Fruit fly (Drosophila melanogaster) whole organism, wandering third instar larva: ENCODE data around the gene CG11741.

Experiments used
- Abd-B ChIP-seq: fragments of >200 bp; optimal IDR thresholded peaks from 2 replicates; lab custom pipeline; 2017; ENCODE audit warnings: missing biosample characterization, missing genetic modification characterization
- CG32264 ChIP-seq: fragments of 200-800 bp; sonication (Bioruptor generic); optimal IDR thresholded peaks from 2 replicates; lab custom pipeline; 2016; ENCODE audit warnings: missing biosample characterization, missing genetic modification characterization
- CG9705 ChIP-seq: fragments of 200-800 bp; sonication (Bioruptor generic); optimal IDR thresholded peaks from 2 replicates; lab custom pipeline; 2018; ENCODE audit warnings: missing biosample characterization, mild to moderate bottlenecking, missing genetic modification characterization
- CrebA ChIP-seq: fragments of 200-800 bp; sonication (Bioruptor generic); optimal IDR thresholded peaks from 2 replicates; lab custom pipeline; 2016; ENCODE audit warnings: missing biosample characterization, mild to moderate bottlenecking, missing genetic modification characterization, borderline replicate concordance
- Dfd ChIP-seq: fragments of >200 bp; optimal IDR thresholded peaks from 2 replicates; lab custom pipeline; 2017; ENCODE audit warnings: missing biosample characterization, missing genetic modification characterization
- Dif ChIP-seq: fragments of 200-275, 200-300 bp; sonication (Bioruptor generic); optimal IDR thresholded peaks from 2 replicates; lab custom pipeline; 2018; ENCODE audit warnings: missing biosample characterization, missing genetic modification characterization; ENCODE audit not compliant: partially characterized antibody
- GATAd ChIP-seq: sonication (Bioruptor generic); optimal IDR thresholded peaks from 2 replicates; lab custom pipeline; 2016; ENCODE audit warnings: missing biosample characterization, missing genetic modification characterization
- HLH106 ChIP-seq: fragments of 200-800 bp; optimal IDR thresholded peaks from 3 replicates; lab custom pipeline; 2019; ENCODE audit warnings: missing biosample characterization, mild to moderate bottlenecking, missing genetic modification characterization, moderate library complexity
- Hnf4 ChIP-seq: fragments of 200-800 bp; sonication (Bioruptor generic); optimal IDR thresholded peaks from 2 replicates; lab custom pipeline; 2016; ENCODE audit warnings: missing biosample characterization, mild to moderate bottlenecking, missing genetic modification characterization
- Hr78 ChIP-seq: fragments of >200 bp; optimal IDR thresholded peaks from 2 replicates; lab custom pipeline; 2017; ENCODE audit warnings: missing biosample characterization, missing genetic modification characterization
- Hr83 ChIP-seq: fragments of 200-300 bp; sonication (Bioruptor generic); optimal IDR thresholded peaks from 2 replicates; lab custom pipeline; 2016; ENCODE audit warnings: missing biosample characterization, mild to moderate bottlenecking, missing genetic modification characterization, moderate library complexity; ENCODE audit not compliant: poor library complexity, severe bottlenecking
- Jra ChIP-seq: sonication (Bioruptor generic); optimal IDR thresholded peaks from 2 replicates; lab custom pipeline; 2016; ENCODE audit warnings: missing biosample characterization, missing genetic modification characterization
- Mio ChIP-seq: sonication (Bioruptor generic); optimal IDR thresholded peaks from 2 replicates; lab custom pipeline; 2016; ENCODE audit warnings: missing biosample characterization, missing genetic modification characterization
- Myc ChIP-seq: fragments of >200 bp; optimal IDR thresholded peaks from 2 replicates; lab custom pipeline; 2017
- N ChIP-seq: fragments of >200 bp; optimal IDR thresholded peaks from 2 replicates; lab custom pipeline; 2018; ENCODE audit warnings: missing biosample characterization, missing external identifiers, missing genetic modification characterization
- OdsH ChIP-seq: fragments of 200-800 bp; sonication (Bioruptor generic); optimal IDR thresholded peaks from 2 replicates; lab custom pipeline; 2016; ENCODE audit warnings: missing biosample characterization, mild to moderate bottlenecking, missing genetic modification characterization
- Rel ChIP-seq, 2 experiments: fragments of 200-800 bp; sonication (Bioruptor generic) in 1 of 2; optimal IDR thresholded peaks; 2 replicates in 1 of 2; 3 replicates in 1 of 2; lab custom pipeline; 2016 to 2019; ENCODE audit warnings: mild to moderate bottlenecking in 2 of 2, missing biosample characterization in 2 of 2, missing genetic modification characterization in 2 of 2, moderate library complexity in 1 of 2
- Sp1 ChIP-seq: fragments of 200-800 bp; sonication (Bioruptor generic); optimal IDR thresholded peaks from 3 replicates; lab custom pipeline; 2019; ENCODE audit warnings: missing biosample characterization, mild to moderate bottlenecking, missing genetic modification characterization, moderate library complexity
- Vsx2 ChIP-seq: fragments of 200-300, 225-300 bp; sonication (Bioruptor generic); optimal IDR thresholded peaks from 2 replicates; lab custom pipeline; 2018; ENCODE audit warnings: missing biosample characterization, missing genetic modification characterization; ENCODE audit not compliant: partially characterized antibody
- br ChIP-seq: fragments of 200-800 bp; sonication (Bioruptor generic); optimal IDR thresholded peaks from 2 replicates; lab custom pipeline; 2016; ENCODE audit warnings: missing biosample characterization, missing genetic modification characterization
- brk ChIP-seq: fragments of 200-800 bp; sonication (Bioruptor generic); optimal IDR thresholded peaks from 2 replicates; lab custom pipeline; 2016; ENCODE audit warnings: missing biosample characterization, mild to moderate bottlenecking, missing genetic modification characterization
- dl ChIP-seq, 2 experiments: fragments of 175-275, 200-275 bp in 1 of 2; fragments of 200-275 bp in 1 of 2; sonication (Bioruptor generic); optimal IDR thresholded peaks; lab custom pipeline; 2018; ENCODE audit warnings: mild to moderate bottlenecking in 2 of 2, missing biosample characterization in 2 of 2, missing genetic modification characterization in 2 of 2, moderate library complexity in 2 of 2; ENCODE audit not compliant: partially characterized antibody in 2 of 2, insufficient read depth in 1 of 2
- dmrt93B ChIP-seq: fragments of 200-800 bp; sonication (Bioruptor generic); optimal IDR thresholded peaks from 2 replicates; lab custom pipeline; 2018; ENCODE audit warnings: missing biosample characterization, mild to moderate bottlenecking, missing genetic modification characterization
- dsf ChIP-seq: sonication (Bioruptor generic); optimal IDR thresholded peaks from 2 replicates; lab custom pipeline; 2016; ENCODE audit warnings: missing biosample characterization, missing genetic modification characterization, borderline replicate concordance
- ey ChIP-seq: fragments of 200-800 bp; sonication (Bioruptor generic); optimal IDR thresholded peaks from 2 replicates; lab custom pipeline; 2016; ENCODE audit warnings: missing biosample characterization, missing genetic modification characterization
- foxo ChIP-seq, 2 experiments: fragments of 200-800 bp; sonication (Bioruptor generic); optimal IDR thresholded peaks; 2 replicates in 1 of 2; 3 replicates in 1 of 2; lab custom pipeline; 2016 to 2017; ENCODE audit warnings: missing biosample characterization in 2 of 2, missing genetic modification characterization in 2 of 2
- fru ChIP-seq: fragments of 200-800 bp; sonication (Bioruptor generic); optimal IDR thresholded peaks from 3 replicates; lab custom pipeline; 2016; ENCODE audit warnings: missing biosample characterization, mild to moderate bottlenecking, missing genetic modification characterization
- h ChIP-seq: fragments of 200-800 bp; sonication (Bioruptor generic); optimal IDR thresholded peaks from 3 replicates; lab custom pipeline; 2016; ENCODE audit warnings: missing biosample characterization, mild to moderate bottlenecking, missing genetic modification characterization
- jim ChIP-seq: fragments of 175-275, 200-325 bp; sonication (Bioruptor generic); optimal IDR thresholded peaks from 2 replicates; lab custom pipeline; 2016; ENCODE audit warnings: missing biosample characterization, mild to moderate bottlenecking, missing genetic modification characterization
- lola ChIP-seq: fragments of >200 bp; optimal IDR thresholded peaks from 2 replicates; lab custom pipeline; 2017; ENCODE audit warnings: missing biosample characterization, missing genetic modification characterization
- pan ChIP-seq: fragments of >200 bp; optimal IDR thresholded peaks from 2 replicates; lab custom pipeline; 2017
- psq ChIP-seq: fragments of 200-800 bp; sonication (Bioruptor generic); optimal IDR thresholded peaks from 3 replicates; lab custom pipeline; 2017; ENCODE audit warnings: missing biosample characterization, mild to moderate bottlenecking, missing genetic modification characterization, moderate library complexity
- rgr ChIP-seq: fragments of 200-800 bp; sonication (Bioruptor generic); optimal IDR thresholded peaks from 3 replicates; lab custom pipeline; 2016; ENCODE audit warnings: missing biosample characterization, mild to moderate bottlenecking, missing genetic modification characterization
- sage ChIP-seq: fragments of 200-800 bp; sonication (Bioruptor generic); optimal IDR thresholded peaks from 2 replicates; lab custom pipeline; 2016; ENCODE audit warnings: missing biosample characterization, mild to moderate bottlenecking, missing genetic modification characterization
- sv ChIP-seq: fragments of 200-800 bp; sonication (Bioruptor generic); optimal IDR thresholded peaks from 3 replicates; lab custom pipeline; 2016; ENCODE audit warnings: missing biosample characterization, missing genetic modification characterization
- tai ChIP-seq: sonication (Bioruptor generic); optimal IDR thresholded peaks from 2 replicates; lab custom pipeline; 2016; ENCODE audit warnings: missing biosample characterization, missing genetic modification characterization
- usp ChIP-seq: fragments of >200 bp; optimal IDR thresholded peaks from 2 replicates; lab custom pipeline; 2017; ENCODE audit warnings: missing biosample characterization, missing genetic modification characterization
- woc ChIP-seq: sonication (Bioruptor generic); optimal IDR thresholded peaks from 2 replicates; lab custom pipeline; 2016; ENCODE audit warnings: missing biosample characterization, mild to moderate bottlenecking, missing genetic modification characterization

CG11741 gene

DNA sequence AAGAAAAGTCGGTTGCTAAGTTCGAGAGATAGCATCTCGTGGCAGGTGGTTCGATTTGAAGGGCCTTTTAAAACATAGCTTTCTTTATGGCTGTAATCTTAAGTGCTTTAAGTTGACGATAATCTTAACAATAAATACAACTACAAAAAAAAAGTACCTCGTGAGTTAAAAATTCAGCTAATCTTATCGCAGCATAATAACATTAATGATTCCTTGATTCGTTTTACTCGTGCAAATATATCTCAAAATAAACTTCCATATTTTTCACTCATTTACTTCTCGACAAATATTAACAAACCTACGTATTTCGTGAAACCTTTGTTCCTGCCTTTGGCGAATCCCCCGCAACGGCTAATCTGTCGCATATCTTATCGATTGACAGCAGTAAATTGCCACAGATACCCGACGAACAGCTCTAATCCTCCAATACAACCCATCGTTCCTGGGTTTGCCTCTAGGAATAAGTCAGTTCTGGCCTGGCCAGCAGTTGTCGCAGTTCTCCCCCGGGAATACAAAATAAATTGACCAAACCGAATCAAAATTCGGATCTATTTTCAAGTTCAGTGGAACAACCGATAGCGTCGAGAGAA, 10.0 kb downstream of the CG11741 start:
- TF ChIP-seq Hr83 (GFP tag; lab: Kevin White, UChicago): no peak
- TF ChIP-seq dmrt93B (GFP tag; lab: Kevin White, UChicago): no peak
- no peak for TF ChIP-seq OdsH (GFP tag; lab: Kevin White, UChicago)
- TF ChIP-seq N (GFP tag; lab: Kevin White, UChicago): no peak
- no peak for TF ChIP-seq fru (GFP tag; lab: Kevin White, UChicago)
- no peak for TF ChIP-seq Dfd
- no peak for TF ChIP-seq GATAd (GFP tag; lab: Kevin White, UChicago)
- TF ChIP-seq jim (GFP tag; lab: Kevin White, UChicago): no peak
- no peak for TF ChIP-seq CG9705
- no peak for TF ChIP-seq CrebA (GFP tag; lab: Kevin White, UChicago)
- TF ChIP-seq HLH106: no peak
- TF ChIP-seq brk: no peak
- TF ChIP-seq lola (GFP tag; lab: Kevin White, UChicago): no peak
- no peak for TF ChIP-seq rgr (GFP tag; lab: Kevin White, UChicago)
- TF ChIP-seq pan (lab: Kevin White, UChicago): no peak
- TF ChIP-seq dl (GFP tag; optimal IDR thresholded peaks at IDR 0.05; lab: Kevin White, UChicago; ENCODE audit: insufficient read depth in 1 of 2, partially characterized antibody in 2 of 2): no peak
- no peak for TF ChIP-seq sv (GFP tag; lab: Kevin White, UChicago)
- no peak for TF ChIP-seq Rel (GFP tag; optimal IDR thresholded peaks at IDR 0.05; lab: Kevin White, UChicago)
- TF ChIP-seq Rel (tag; optimal IDR thresholded peaks at IDR 0.05; lab: Kevin White, UChicago): peak; percentile 82
- TF ChIP-seq dsf: no peak
- no peak for TF ChIP-seq CG32264 (GFP tag; lab: Kevin White, UChicago)
- no peak for TF ChIP-seq foxo (GFP tag; optimal IDR thresholded peaks at IDR 0.05; lab: Kevin White, UChicago)
- no peak for TF ChIP-seq ey (GFP tag; lab: Kevin White, UChicago)
- TF ChIP-seq Sp1 (GFP tag; lab: Kevin White, UChicago): peak; percentile 9
- TF ChIP-seq Mio (GFP tag; lab: Kevin White, UChicago): no peak
- TF ChIP-seq Abd-B: no peak
- TF ChIP-seq Jra (GFP tag; lab: Kevin White, UChicago): no peak
- peak; percentile 7 for TF ChIP-seq h (GFP tag; lab: Kevin White, UChicago)
- TF ChIP-seq Hnf4 (GFP tag; lab: Kevin White, UChicago): peak; percentile 48
- TF ChIP-seq tai (GFP tag; lab: Kevin White, UChicago): no peak
- TF ChIP-seq psq (GFP tag; lab: Kevin White, UChicago): no peak
- TF ChIP-seq Myc: no peak
- TF ChIP-seq Vsx2: no peak
- TF ChIP-seq woc: no peak
- no peak for TF ChIP-seq sage (GFP tag; lab: Kevin White, UChicago)
- TF ChIP-seq usp: no peak
- no peak for TF ChIP-seq Dif (GFP tag; lab: Kevin White, UChicago)
- peak; percentile 41 for TF ChIP-seq br (GFP tag; lab: Kevin White, UChicago)
- TF ChIP-seq Hr78 (GFP tag; lab: Kevin White, UChicago): no peak

- TF ChIP-seq ey (GFP tag; lab: Kevin White, UChicago) (no peak), Myc (no peak), h (GFP tag; lab: Kevin White, UChicago) (no peak), Hnf4 (GFP tag; lab: Kevin White, UChicago) (peak; percentile 47), jim (GFP tag; lab: Kevin White, UChicago) (no peak), rgr (GFP tag; lab: Kevin White, UChicago) (no peak), Dif (GFP tag; lab: Kevin White, UChicago) (peak; percentile 77), sv (GFP tag; lab: Kevin White, UChicago) (no peak), Mio (GFP tag; lab: Kevin White, UChicago) (no peak), Vsx2 (peak; percentile 43), dl (GFP tag; optimal IDR thresholded peaks at IDR 0.05; lab: Kevin White, UChicago; ENCODE audit: insufficient read depth in 1 of 2, partially characterized antibody in 2 of 2) (peak; percentile 42 to 59), CrebA (GFP tag; lab: Kevin White, UChicago) (no peak), lola (GFP tag; lab: Kevin White, UChicago) (no peak), dmrt93B (GFP tag; lab: Kevin White, UChicago) (no peak), Rel (GFP tag; optimal IDR thresholded peaks at IDR 0.05; lab: Kevin White, UChicago) (no peak), Rel (tag; optimal IDR thresholded peaks at IDR 0.05; lab: Kevin White, UChicago) (peak; percentile 63), HLH106 (no peak), OdsH (GFP tag; lab: Kevin White, UChicago) (no peak), foxo (GFP tag; optimal IDR thresholded peaks at IDR 0.05; lab: Kevin White, UChicago) (no peak), Sp1 (GFP tag; lab: Kevin White, UChicago) (no peak)
Observed at dm6 chr3R:8517752-8518185, 10.9 kb downstream of the CG11741 start, which contains the start of gene CG11737. TSS of gene CG11737 (plus strand) at chr3R:8517868.
